Worm (Caenorhabditis elegans): ENCODE data around the gene R10E4.9.

ce11 chrIII:4323859-4324258 is 21.7 kb upstream of the R10E4.9 start, which contains the start of gene H38K22.9:
- TF ChIP-seq fos-1 (tag; optimal IDR thresholded peaks at IDR 0.05) (no peak), elt-3 (tag; optimal IDR thresholded peaks at IDR 0.05) (no peak), unc-62 (GFP tag; optimal IDR thresholded peaks at IDR 0.05) (no peak), nhr-12 (tag; optimal IDR thresholded peaks at IDR 0.05) (no peak), nhr-77 (tag; optimal IDR thresholded peaks at IDR 0.05) (no peak), mab-5 (tag; optimal IDR thresholded peaks at IDR 0.05) (no peak), unc-55 (GFP tag; optimal IDR thresholded peaks at IDR 0.05) (no peak)

All from whole organism, L2 larva.